Worm (Caenorhabditis elegans) whole organism, L2 larva: ENCODE measurements around the gene T10C6.10.
"Not testable (repeated sequence)": the region's sequence is repeated elsewhere in the genome, so short reads cannot be mapped to it uniquely, and the experiment has no call there.

Source experiments
- F13H6.1 ChIP-seq: sonication (generic microtip); optimal IDR thresholded peaks from 2 replicates; lab custom pipeline; 2016; ENCODE audit warnings: missing genetic modification characterization, missing compliant biosample characterization
- ZK546.5 ChIP-seq: sonication (generic microtip); optimal IDR thresholded peaks from 2 replicates; lab custom pipeline; 2017; ENCODE audit warnings: missing biosample characterization, missing genetic modification characterization
- ceh-16 ChIP-seq: fragments of 150-350 bp; optimal IDR thresholded peaks from 2 replicates; lab custom pipeline; 2014; ENCODE audit warnings: missing biosample characterization, missing genetic modification characterization
- crh-2 ChIP-seq: sonication (generic microtip); optimal IDR thresholded peaks from 2 replicates; lab custom pipeline; 2017; ENCODE audit warnings: missing biosample characterization, missing genetic modification characterization
- egl-27 ChIP-seq: sonication (generic microtip); optimal IDR thresholded peaks from 3 replicates; lab custom pipeline; 2017; ENCODE audit warnings: missing biosample characterization, missing genetic modification reagents, missing genetic modification characterization
- elt-3 ChIP-seq: sonication (generic microtip); optimal IDR thresholded peaks from 2 replicates; lab custom pipeline; 2017; ENCODE audit warnings: missing biosample characterization, missing genetic modification characterization
- fos-1 ChIP-seq: fragments of 150-350 bp; optimal IDR thresholded peaks from 2 replicates; lab custom pipeline; 2014; ENCODE audit warnings: missing biosample characterization, missing genetic modification characterization
- gmeb-1 ChIP-seq: fragments of 150-350 bp; optimal IDR thresholded peaks from 2 replicates; lab custom pipeline; 2014; ENCODE audit warnings: missing biosample characterization, missing genetic modification characterization
- lin-13 ChIP-seq: fragments of 150-350 bp; optimal IDR thresholded peaks from 2 replicates; lab custom pipeline; 2014; ENCODE audit warnings: missing biosample characterization, missing genetic modification reagents, missing genetic modification characterization
- lin-39 ChIP-seq: fragments of 150-350 bp; optimal IDR thresholded peaks from 2 replicates; lab custom pipeline; 2014; ENCODE audit warnings: missing biosample characterization, missing genetic modification reagents, missing genetic modification characterization
- lsy-2 ChIP-seq, 2 experiments: fragments of 150-350 bp in 1 of 2; sonication (generic microtip) in 1 of 2; optimal IDR thresholded peaks; 2 replicates each; lab custom pipeline; 2014 to 2017; ENCODE audit warnings: missing biosample characterization in 2 of 2, missing genetic modification characterization in 2 of 2
- mab-5 ChIP-seq: fragments of 150-350 bp; optimal IDR thresholded peaks from 2 replicates; lab custom pipeline; 2014; ENCODE audit warnings: missing biosample characterization, missing genetic modification characterization
- mbf-1 ChIP-seq: sonication (generic microtip); optimal IDR thresholded peaks from 2 replicates; lab custom pipeline; 2017; ENCODE audit warnings: missing biosample characterization, missing genetic modification characterization
- mdl-1 ChIP-seq, 2 experiments: fragments of 150-350 bp in 1 of 2; sonication (generic microtip) in 1 of 2; optimal IDR thresholded peaks; 2 replicates each; lab custom pipeline; 2017; ENCODE audit warnings: missing biosample characterization in 2 of 2, missing genetic modification characterization in 2 of 2
- nhr-129 ChIP-seq: fragments of 150-350 bp; optimal IDR thresholded peaks from 2 replicates; lab custom pipeline; 2014; ENCODE audit warnings: missing biosample characterization, missing genetic modification characterization
- nhr-23 ChIP-seq: fragments of 150-350 bp; optimal IDR thresholded peaks from 2 replicates; lab custom pipeline; 2014; ENCODE audit warnings: missing biosample characterization, missing genetic modification reagents, missing genetic modification characterization
- nhr-237 ChIP-seq: fragments of 150-350 bp; optimal IDR thresholded peaks from 2 replicates; lab custom pipeline; 2014; ENCODE audit warnings: missing biosample characterization, missing genetic modification characterization
- nhr-25 ChIP-seq: fragments of 150-350 bp; sonication (generic microtip); optimal IDR thresholded peaks from 3 replicates; lab custom pipeline; 2014; ENCODE audit warnings: missing biosample characterization, missing genetic modification characterization
- nhr-6 ChIP-seq: fragments of 150-350 bp; optimal IDR thresholded peaks from 2 replicates; lab custom pipeline; 2014; ENCODE audit warnings: missing biosample characterization, missing genetic modification characterization
- nhr-77 ChIP-seq: fragments of 150-350 bp; optimal IDR thresholded peaks from 2 replicates; lab custom pipeline; 2014; ENCODE audit warnings: missing biosample characterization, missing genetic modification characterization
- peb-1 ChIP-seq: fragments of 150-350 bp; optimal IDR thresholded peaks from 2 replicates; lab custom pipeline; 2014; ENCODE audit warnings: missing biosample characterization, missing genetic modification characterization
- sma-3 ChIP-seq: sonication (generic microtip); optimal IDR thresholded peaks from 2 replicates; lab custom pipeline; 2016; ENCODE audit warnings: missing genetic modification reagents, missing genetic modification characterization, missing compliant biosample characterization
- sma-9 ChIP-seq, 2 experiments: fragments of 150-350 bp in 1 of 2; sonication (generic microtip) in 1 of 2; optimal IDR thresholded peaks; 2 replicates each; lab custom pipeline; 2014 to 2016; ENCODE audit warnings: missing genetic modification characterization in 2 of 2, mild to moderate bottlenecking in 1 of 2, missing biosample characterization in 1 of 2, missing compliant biosample characterization in 1 of 2, missing genetic modification reagents in 1 of 2, moderate library complexity in 1 of 2
- unc-39 ChIP-seq: fragments of 150-350 bp; optimal IDR thresholded peaks from 2 replicates; lab custom pipeline; 2014; ENCODE audit warnings: missing biosample characterization, missing genetic modification characterization
- unc-62 ChIP-seq: fragments of 150-350 bp; optimal IDR thresholded peaks from 2 replicates; lab custom pipeline; 2014; ENCODE audit warnings: missing biosample characterization, missing genetic modification reagents, missing genetic modification characterization
- ztf-1 ChIP-seq: fragments of 200-800 bp; sonication (Bioruptor generic); conservative IDR thresholded peaks from 2 replicates; pipeline ENCODE4 v1.3.6; 2022; ENCODE audit warnings: missing genetic modification characterization, missing compliant biosample characterization
- ztf-11 ChIP-seq: sonication (generic microtip); optimal IDR thresholded peaks from 2 replicates; lab custom pipeline; 2017; ENCODE audit warnings: missing biosample characterization, missing genetic modification characterization

Gene T10C6.10

ce11 chrV:16033491-16033890 is 2.7 kb upstream of the T10C6.10 start:
- TF ChIP-seq fos-1 (tag; lab: Kevin White, UChicago) (no peak), elt-3 (no peak), nhr-77 (tag; lab: Kevin White, UChicago) (no peak), nhr-23 (no peak), unc-62 (GFP tag; lab: Kevin White, UChicago) (no peak), nhr-237 (tag; lab: Kevin White, UChicago) (no peak), nhr-129 (tag; lab: Kevin White, UChicago) (no peak), mab-5 (tag; lab: Kevin White, UChicago) (no peak), mbf-1 (tag; lab: Kevin White, UChicago) (no peak), ztf-1 (GFP tag; lab: Robert Waterston, UW) (no peak), nhr-6 (tag; lab: Kevin White, UChicago) (no peak), unc-39 (tag; lab: Kevin White, UChicago) (no peak), sma-9 (GFP tag; optimal IDR thresholded peaks at IDR 0.05; lab: Kevin White, UChicago) (no peak), sma-9 (tag; optimal IDR thresholded peaks at IDR 0.05; lab: Kevin White, UChicago) (no peak), ZK546.5 (tag; lab: Kevin White, UChicago) (no peak)

- peak; percentile 27 for TF ChIP-seq F13H6.1 (tag; lab: Kevin White, UChicago)
- TF ChIP-seq sma-3, result peak; percentile 39
- peak; percentile 27 for TF ChIP-seq nhr-129 (tag; lab: Kevin White, UChicago)
- peak; percentile 85 for TF ChIP-seq nhr-25
- TF ChIP-seq lin-13 (GFP tag; lab: Kevin White, UChicago), result peak; percentile 24
- peak; percentile 59 for TF ChIP-seq sma-9 (GFP tag; optimal IDR thresholded peaks at IDR 0.05; lab: Kevin White, UChicago)
- not testable (repeated sequence) for TF ChIP-seq sma-9 (tag; optimal IDR thresholded peaks at IDR 0.05; lab: Kevin White, UChicago)
- TF ChIP-seq fos-1 (tag; lab: Kevin White, UChicago), result peak; percentile 49
- TF ChIP-seq lsy-2 (tag; optimal IDR thresholded peaks at IDR 0.05; lab: Kevin White, UChicago), result peak in 1 of 2 experiments; percentile 38
- peak; percentile 52 for TF ChIP-seq nhr-6 (tag; lab: Kevin White, UChicago)
- peak; percentile 95 for TF ChIP-seq ceh-16 (tag; lab: Kevin White, UChicago)
These were observed 4.1 kb downstream of the T10C6.10 start, which contains the start of the genes his-4 and his-3 for ce11 chrV:16040140-16040827. his-4 (minus strand) TSS chrV:16040515. his-3 (plus strand) TSS chrV:16040808.

DNA sequence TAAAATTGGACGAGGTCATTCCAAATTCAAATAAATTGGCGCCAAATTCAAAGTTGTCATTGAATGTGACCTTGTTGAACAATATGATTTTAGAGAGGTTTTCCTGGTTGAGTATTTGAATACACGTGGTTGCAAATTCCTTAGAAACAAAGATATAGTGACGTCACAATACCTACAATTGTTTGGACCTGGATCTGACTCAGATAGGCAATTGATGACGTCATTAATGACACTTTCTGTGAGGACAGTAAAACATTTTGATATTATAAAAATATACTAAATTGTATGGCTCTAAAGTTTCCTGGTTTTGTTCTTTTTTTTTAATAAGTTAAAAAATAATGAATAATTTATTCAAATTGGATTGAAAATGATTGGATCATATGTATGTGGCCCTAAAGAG is 5.2 kb downstream of the T10C6.10 start:
- TF ChIP-seq egl-27 (tag; lab: Kevin White, UChicago), result no peak

DNA sequence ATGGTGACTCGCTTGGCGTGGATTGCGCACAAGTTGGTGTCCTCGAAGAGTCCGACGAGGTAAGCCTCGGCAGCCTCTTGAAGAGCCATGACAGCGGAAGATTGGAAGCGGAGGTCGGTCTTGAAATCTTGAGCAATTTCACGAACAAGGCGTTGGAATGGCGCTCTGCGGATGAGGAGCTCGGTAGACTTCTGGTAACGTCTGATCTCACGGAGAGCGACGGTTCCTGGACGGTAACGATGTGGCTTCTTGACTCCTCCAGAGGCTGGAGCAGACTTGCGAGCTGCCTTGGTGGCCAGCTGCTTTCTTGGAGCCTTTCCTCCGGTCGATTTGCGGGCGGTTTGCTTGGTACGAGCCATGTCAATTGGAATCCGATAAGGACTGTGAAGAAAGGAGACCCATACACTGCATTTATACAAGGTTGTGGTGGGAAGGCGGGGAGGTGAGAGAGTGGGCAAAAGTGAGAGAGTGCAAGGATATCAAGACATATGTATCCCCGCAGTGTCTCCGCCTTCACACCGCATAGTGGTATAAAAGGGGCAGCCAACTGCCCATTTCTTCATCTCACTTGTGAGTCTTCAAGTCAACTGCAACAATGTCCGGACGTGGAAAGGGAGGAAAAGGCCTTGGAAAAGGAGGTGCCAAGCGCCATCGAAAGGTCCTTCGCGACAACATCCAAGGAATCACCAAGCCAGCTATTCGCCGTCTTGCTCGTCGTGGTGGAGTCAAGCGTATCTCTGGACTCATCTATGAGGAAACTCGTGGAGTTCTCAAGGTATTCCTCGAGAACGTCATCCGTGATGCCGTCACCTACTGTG is 5.9 kb downstream of the T10C6.10 start, which contains the start of the genes his-2 and his-1:
TSS of gene his-2 (minus strand) at position 359 of the 818 bp plus-strand sequence.
TSS of gene his-1 (plus strand) at position 596 of the 818 bp plus-strand sequence.
- TF ChIP-seq nhr-25, result peak; percentile 19

DNA sequence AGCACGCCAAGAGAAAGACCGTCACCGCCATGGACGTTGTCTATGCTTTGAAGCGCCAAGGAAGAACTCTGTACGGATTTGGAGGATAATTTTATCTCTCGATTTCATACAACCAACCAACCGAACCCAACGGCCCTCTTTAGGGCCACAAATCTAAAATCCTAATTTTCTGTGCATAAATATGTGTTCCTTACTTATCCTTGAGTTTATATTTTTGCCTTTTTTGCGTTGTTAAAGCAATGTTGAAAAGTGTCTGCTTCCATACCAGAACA is 6.5 kb downstream of the T10C6.10 start:
- TF ChIP-seq F13H6.1 (tag; lab: Kevin White, UChicago), result no peak
- TF ChIP-seq nhr-23, result no peak
- TF ChIP-seq mdl-1 (tag; optimal IDR thresholded peaks at IDR 0.05; lab: Kevin White, UChicago), result no peak

DNA sequence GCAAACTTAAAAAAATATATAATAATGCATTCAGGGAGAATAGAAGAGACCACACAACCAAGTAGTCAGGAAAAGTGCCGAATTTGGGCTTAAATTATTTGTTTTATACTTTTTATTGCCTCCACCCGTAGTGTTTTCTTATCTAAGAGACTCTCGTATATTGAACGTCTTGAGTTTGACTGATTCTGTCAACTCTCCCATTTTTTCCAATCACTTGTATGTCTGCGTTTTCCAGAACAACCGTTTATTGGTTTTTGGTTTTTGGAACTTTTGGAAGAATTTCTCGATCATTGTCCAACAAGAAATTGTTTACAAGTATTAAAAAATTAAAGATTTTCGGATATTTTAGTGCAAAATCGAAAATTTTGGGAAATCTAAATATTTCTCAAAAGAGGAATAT is 7.5 kb downstream of the T10C6.10 start:
- TF ChIP-seq crh-2 (tag; lab: Kevin White, UChicago) (peak; percentile 23), sma-9 (GFP tag; optimal IDR thresholded peaks at IDR 0.05; lab: Kevin White, UChicago) (peak; percentile 23), sma-9 (tag; optimal IDR thresholded peaks at IDR 0.05; lab: Kevin White, UChicago) (no peak), unc-62 (GFP tag; lab: Kevin White, UChicago) (no peak), fos-1 (tag; lab: Kevin White, UChicago) (peak; percentile 31), gmeb-1 (tag; lab: Kevin White, UChicago) (no peak)

ce11 chrV:16045837-16046236 is 9.6 kb downstream of the T10C6.10 start, which contains the start of gene T10C6.15:
T10C6.15 (minus strand) TSS chrV:16045940.
- TF ChIP-seq sma-3 (peak; percentile 42), sma-9 (GFP tag; optimal IDR thresholded peaks at IDR 0.05; lab: Kevin White, UChicago) (peak; percentile 86), sma-9 (tag; optimal IDR thresholded peaks at IDR 0.05; lab: Kevin White, UChicago) (no peak), ztf-11 (tag; lab: Kevin White, UChicago) (no peak), peb-1 (tag; lab: Kevin White, UChicago) (no peak), nhr-25 (no peak), F13H6.1 (tag; lab: Kevin White, UChicago) (no peak), ZK546.5 (tag; lab: Kevin White, UChicago) (no peak), lin-39 (tag; lab: Kevin White, UChicago) (no peak), nhr-129 (tag; lab: Kevin White, UChicago) (peak; percentile 43), gmeb-1 (tag; lab: Kevin White, UChicago) (peak; percentile 55), crh-2 (tag; lab: Kevin White, UChicago) (peak; percentile 76)
